Worm (Caenorhabditis elegans): Measurements from ENCODE around the gene R07B7.8.
A peak's percentile ranks its signal among the peaks of the same experiment; 100 is the strongest.
"Not testable (repeated sequence)": the region's sequence is repeated elsewhere in the genome, so short reads cannot be mapped to it uniquely, and the experiment has no call there.

The R07B7.8 gene

ce11 chrV:12084216-12084615 is at the start of gene R07B7.8:
TSS of gene R07B7.8 (minus strand) at chrV:12084316.
- TF ChIP-seq daf-12 (tag; optimal IDR thresholded peaks at IDR 0.05), result no peak
- peak; percentile 36 for TF ChIP-seq elt-2 (tag; optimal IDR thresholded peaks at IDR 0.05)
- no peak for TF ChIP-seq elt-1 (tag; optimal IDR thresholded peaks at IDR 0.05)
- peak; percentile 69 for TF ChIP-seq ceh-28 (tag; optimal IDR thresholded peaks at IDR 0.05)
- TF ChIP-seq ceh-82 (tag; optimal IDR thresholded peaks at IDR 0.05), result no peak
- no peak for TF ChIP-seq ztf-4 (tag; optimal IDR thresholded peaks at IDR 0.05)

ce11 chrV:12131157-12131556 is 47.0 kb upstream of the R07B7.8 start, which contains the start of gene enpp-1:
TSS of gene enpp-1 (plus strand) at chrV:12131457.
- TF ChIP-seq zag-1, mml-1, elt-2 (tag; optimal IDR thresholded peaks at IDR 0.05): not testable (repeated sequence)

- TF ChIP-seq mml-1 (tag; optimal IDR thresholded peaks at IDR 0.05); eor-1 (tag; optimal IDR thresholded peaks at IDR 0.05); unc-62 (GFP tag; optimal IDR thresholded peaks at IDR 0.05): not testable (repeated sequence)
Observed at ce11 chrV:12130688-12131087, 46.6 kb upstream of the R07B7.8 start, which contains the start of gene C27A7.6. TSS of gene C27A7.6 (minus strand) at chrV:12130788.

ce11 chrV:12121274-12121673 is 37.2 kb upstream of the R07B7.8 start, which contains the start of gene C13C4.6:
TSS of gene C13C4.6 (plus strand) at chrV:12121574.
- TF ChIP-seq nhr-67 (tag; optimal IDR thresholded peaks at IDR 0.05) (no peak), elt-2 (tag; optimal IDR thresholded peaks at IDR 0.05) (peak; percentile 10)

- TF ChIP-seq elt-1 (tag; optimal IDR thresholded peaks at IDR 0.05) (no peak), sea-2 (GFP tag; optimal IDR thresholded peaks at IDR 0.05) (no peak), ceh-28 (tag; optimal IDR thresholded peaks at IDR 0.05) (no peak), pha-4 (tag; optimal IDR thresholded peaks at IDR 0.05) (no peak), aly-2 (tag; optimal IDR thresholded peaks at IDR 0.05) (no peak), nhr-11 (tag; optimal IDR thresholded peaks at IDR 0.05) (no peak), jun-1 (tag; optimal IDR thresholded peaks at IDR 0.05) (no peak), nfya-1 (tag; optimal IDR thresholded peaks at IDR 0.05; ENCODE audit: insufficient read depth) (no peak), ZK546.5 (tag; optimal IDR thresholded peaks at IDR 0.05) (no peak), fkh-10 (GFP tag; optimal IDR thresholded peaks at IDR 0.05) (no peak), nhr-23 (tag; optimal IDR thresholded peaks at IDR 0.05) (no peak), R02D3.7 (tag; optimal IDR thresholded peaks at IDR 0.05) (no peak), pqm-1 (tag; optimal IDR thresholded peaks at IDR 0.05) (no peak), ceh-16 (tag; optimal IDR thresholded peaks at IDR 0.05) (no peak), unc-62 (GFP tag; optimal IDR thresholded peaks at IDR 0.05) (no peak), nhr-77 (tag; optimal IDR thresholded peaks at IDR 0.05) (no peak)
Observed at ce11 chrV:12120381-12120780, 36.3 kb upstream of the R07B7.8 start, which contains the start of gene C13C4.7. TSS of gene C13C4.7 (minus strand) at chrV:12120481.

- TF ChIP-seq nhr-12 (tag; optimal IDR thresholded peaks at IDR 0.05) (no peak), nhr-43 (tag; optimal IDR thresholded peaks at IDR 0.05; ENCODE audit: poor library complexity, severe bottlenecking) (no peak), mdl-1 (tag; optimal IDR thresholded peaks at IDR 0.05) (no peak), lin-39 (tag; optimal IDR thresholded peaks at IDR 0.05) (no peak), eor-1 (tag; optimal IDR thresholded peaks at IDR 0.05) (no peak), nhr-76 (tag; optimal IDR thresholded peaks at IDR 0.05) (no peak), elt-3 (tag; optimal IDR thresholded peaks at IDR 0.05) (no peak), lin-15B (tag; optimal IDR thresholded peaks at IDR 0.05) (no peak), jun-1 (tag; optimal IDR thresholded peaks at IDR 0.05) (no peak), elt-1 (tag; optimal IDR thresholded peaks at IDR 0.05) (no peak), nhr-25 (tag; optimal IDR thresholded peaks at IDR 0.05) (no peak), sea-2 (GFP tag; optimal IDR thresholded peaks at IDR 0.05) (no peak), unc-39 (tag; optimal IDR thresholded peaks at IDR 0.05) (no peak), pha-4 (tag; optimal IDR thresholded peaks at IDR 0.05) (no peak), ceh-82 (tag; optimal IDR thresholded peaks at IDR 0.05) (no peak), nhr-28 (tag; optimal IDR thresholded peaks at IDR 0.05) (no peak)
Observed at ce11 chrV:12117567-12118053, 33.5 kb upstream of the R07B7.8 start, which contains the start of gene C13C4.8. TSS of gene C13C4.8 (plus strand) at chrV:12118003.

All from whole organism, L3 larva.